Worm (Caenorhabditis elegans): Measurements from ENCODE around the gene cyp-33E2.

- TF ChIP-seq tbx-11 (GFP tag; IDR thresholded peaks at IDR 0.05) = no peak
- TF ChIP-seq tbx-37 (GFP tag; conservative IDR thresholded peaks at IDR 0.05) = no peak
- no peak for TF ChIP-seq ama-1 (optimal IDR thresholded peaks at IDR 0.05)
Observed at ce11 chrIV:8602877-8603276, 9.3 kb upstream of the cyp-33E2 start, which contains the start of gene Y59H11AR.10.

Data from whole organism, early embryonic.